Worm (Caenorhabditis elegans) whole organism, midembryonic: Measurements from ENCODE around the gene bud-13.

ENCODE experiments used
- T22C8.4 ChIP-seq: fragments of 200-800 bp; sonication (Bioruptor generic); IDR thresholded peaks from 2 replicates; pipeline ENCODE4 v1.3.6; 2022; ENCODE audit warnings: missing genetic modification characterization, missing compliant biosample characterization
- cog-1 ChIP-seq: sonication (generic microtip); optimal IDR thresholded peaks from 2 replicates; lab custom pipeline; 2016; ENCODE audit warnings: missing genetic modification characterization, missing compliant biosample characterization
- flt-1 ChIP-seq: fragments of 200-800 bp; sonication (Bioruptor generic); IDR thresholded peaks from 2 replicates; pipeline ENCODE4 v1.3.6; 2022; ENCODE audit warnings: missing genetic modification characterization, missing compliant biosample characterization
- klf-2 ChIP-seq: fragments of 200-800 bp; sonication (Bioruptor generic); conservative IDR thresholded peaks from 2 replicates; pipeline ENCODE4 v1.3.6; 2022; ENCODE audit warnings: missing genetic modification reagents, missing genetic modification characterization, missing compliant biosample characterization
- med-1 ChIP-seq: sonication (generic microtip); optimal IDR thresholded peaks from 2 replicates; lab custom pipeline; 2017; ENCODE audit warnings: missing genetic modification characterization, mild to moderate bottlenecking, missing compliant biosample characterization, antibody characterized with exemption, missing genetic modification reagents; ENCODE audit not compliant: insufficient read depth
- tab-1 ChIP-seq: fragments of 200-800 bp; sonication (Bioruptor generic); IDR thresholded peaks from 2 replicates; pipeline ENCODE4 v1.3.6; 2022; ENCODE audit warnings: missing genetic modification characterization, missing compliant biosample characterization
- ztf-23 ChIP-seq: fragments of 200-800 bp; sonication (Bioruptor generic); IDR thresholded peaks from 2 replicates; pipeline ENCODE4 v1.3.6; 2022; ENCODE audit warnings: missing genetic modification reagents, missing genetic modification characterization, missing compliant biosample characterization
- ztf-29 ChIP-seq: fragments of 200-800 bp; sonication (Bioruptor generic); IDR thresholded peaks from 2 replicates; pipeline ENCODE4 v1.3.6; 2022; ENCODE audit warnings: missing genetic modification reagents, missing genetic modification characterization, missing compliant biosample characterization

- TF ChIP-seq ztf-23 (GFP tag; lab: Robert Waterston, UW) (no peak), tab-1 (GFP tag; lab: Robert Waterston, UW) (no peak), ztf-29 (no peak), T22C8.4 (GFP tag; lab: Robert Waterston, UW) (no peak), klf-2 (GFP tag; lab: Robert Waterston, UW) (no peak), flt-1 (GFP tag; lab: Robert Waterston, UW) (no peak), med-1 (GFP tag; lab: Kevin White, UChicago) (no peak), cog-1 (tag; lab: Kevin White, UChicago) (no peak)
Observed at ce11 chrIII:8996686-8997085, 29.2 kb upstream of the bud-13 start, which contains the start of gene skat-1.
